Worm (Caenorhabditis elegans) whole organism, L1 larva: ENCODE data around the gene vha-11.

ENCODE experiments used
- C04F5.9 ChIP-seq: sonication (generic microtip); optimal IDR thresholded peaks from 2 replicates; lab custom pipeline; 2016; ENCODE audit warnings: missing genetic modification characterization, missing compliant biosample characterization
- F16B12.6 ChIP-seq: fragments of 150-350 bp; optimal IDR thresholded peaks from 2 replicates; lab custom pipeline; 2014; ENCODE audit warnings: missing biosample characterization, missing genetic modification characterization
- Y116A8C.19 ChIP-seq: sonication (generic microtip); optimal IDR thresholded peaks from 2 replicates; lab custom pipeline; 2016; ENCODE audit warnings: missing compliant biosample characterization, missing genetic modification characterization, borderline replicate concordance
- aly-2 ChIP-seq: fragments of 150-350 bp; optimal IDR thresholded peaks from 2 replicates; lab custom pipeline; 2014; ENCODE audit warnings: missing biosample characterization, missing genetic modification characterization
- ama-1 ChIP-seq: fragments of 150-350 bp; optimal IDR thresholded peaks from 2 replicates; lab custom pipeline; 2014
- ceh-63 ChIP-seq: fragments of 200-800 bp; sonication (Bioruptor generic); optimal IDR thresholded peaks from 2 replicates; lab custom pipeline; 2018; ENCODE audit warnings: mild to moderate bottlenecking, missing genetic modification characterization, missing compliant biosample characterization
- ceh-88 ChIP-seq: fragments of 200-800 bp; sonication (Bioruptor generic); IDR thresholded peaks from 2 replicates; pipeline ENCODE4 v1.3.6; 2022; ENCODE audit warnings: missing genetic modification characterization, missing compliant biosample characterization
- ceh-90 ChIP-seq: sonication (generic microtip); optimal IDR thresholded peaks from 2 replicates; lab custom pipeline; 2016; ENCODE audit warnings: missing genetic modification characterization, missing compliant biosample characterization
- ces-1 ChIP-seq: fragments of 150-350 bp; optimal IDR thresholded peaks from 2 replicates; lab custom pipeline; 2014; ENCODE audit warnings: missing biosample characterization, missing genetic modification reagents, missing genetic modification characterization
- dpl-1 ChIP-seq, 3 experiments: fragments of 150-350 bp in 2 of 3; sonication (generic microtip) in 1 of 3; optimal IDR thresholded peaks; 2 replicates each; lab custom pipeline; 2014 to 2017; ENCODE audit warnings: missing biosample characterization in 3 of 3, missing genetic modification characterization in 3 of 3, missing genetic modification reagents in 3 of 3
- dsc-1 ChIP-seq: sonication (generic microtip); optimal IDR thresholded peaks from 2 replicates; lab custom pipeline; 2016; ENCODE audit warnings: mild to moderate bottlenecking, missing genetic modification characterization, missing compliant biosample characterization
- efl-1 ChIP-seq, 4 experiments: fragments of 150-350 bp; optimal IDR thresholded peaks in 3 of 4; peaks in 1 of 4; 1 replicate in 1 of 4; 2 replicates in 3 of 4; lab custom pipeline; 2014; ENCODE audit warnings: missing biosample characterization in 2 of 4, missing genetic modification characterization in 2 of 4, missing genetic modification reagents in 2 of 4
- efl-3 ChIP-seq: fragments of 200-800 bp; sonication (Bioruptor generic); optimal IDR thresholded peaks from 2 replicates; lab custom pipeline; 2018; ENCODE audit warnings: mild to moderate bottlenecking, missing genetic modification characterization, missing compliant biosample characterization
- ets-5 ChIP-seq: fragments of 200-800 bp; sonication (Bioruptor generic); IDR thresholded peaks from 2 replicates; pipeline ENCODE4 v1.3.6; 2022; ENCODE audit warnings: missing genetic modification characterization, missing compliant biosample characterization
- fkh-10 ChIP-seq: sonication (generic microtip); optimal IDR thresholded peaks from 2 replicates; lab custom pipeline; 2017; ENCODE audit warnings: missing biosample characterization, missing genetic modification reagents, missing genetic modification characterization
- fkh-8 ChIP-seq: sonication (generic microtip); optimal IDR thresholded peaks from 2 replicates; lab custom pipeline; 2016; ENCODE audit warnings: mild to moderate bottlenecking, missing genetic modification characterization, missing compliant biosample characterization
- fos-1 ChIP-seq: fragments of 150-350 bp; optimal IDR thresholded peaks from 2 replicates; lab custom pipeline; 2014; ENCODE audit warnings: missing biosample characterization, missing genetic modification characterization
- grh-1 ChIP-seq: fragments of 200-800 bp; sonication (Bioruptor generic); IDR thresholded peaks from 2 replicates; pipeline ENCODE4 v1.3.6; 2022; ENCODE audit warnings: missing genetic modification reagents, missing genetic modification characterization, missing compliant biosample characterization
- hlh-4 ChIP-seq: sonication (generic microtip); optimal IDR thresholded peaks from 2 replicates; lab custom pipeline; 2016; ENCODE audit warnings: mild to moderate bottlenecking, missing genetic modification characterization, missing compliant biosample characterization
- hpl-2 ChIP-seq: fragments of 150-350 bp; optimal IDR thresholded peaks from 2 replicates; lab custom pipeline; 2014; ENCODE audit warnings: missing biosample characterization, missing genetic modification reagents, missing genetic modification characterization
- lin-13 ChIP-seq: fragments of 150-350 bp; optimal IDR thresholded peaks from 2 replicates; lab custom pipeline; 2014; ENCODE audit warnings: missing biosample characterization, missing genetic modification reagents, missing genetic modification characterization
- lin-35 ChIP-seq, 2 experiments: fragments of 150-350 bp; optimal IDR thresholded peaks; 2 replicates each; lab custom pipeline; 2014; ENCODE audit warnings: missing biosample characterization in 2 of 2, missing genetic modification characterization in 2 of 2, missing genetic modification reagents in 2 of 2
- lir-3 ChIP-seq: sonication (generic microtip); optimal IDR thresholded peaks from 2 replicates; lab custom pipeline; 2016; ENCODE audit warnings: mild to moderate bottlenecking, missing genetic modification characterization, moderate library complexity, missing compliant biosample characterization; ENCODE audit not compliant: poor library complexity
- lsy-2 ChIP-seq, 2 experiments: fragments of 150-350 bp; optimal IDR thresholded peaks; 2 replicates each; lab custom pipeline; 2014; ENCODE audit warnings: missing biosample characterization in 2 of 2, missing genetic modification characterization in 2 of 2
- mab-9 ChIP-seq: fragments of 200-800 bp; sonication (Bioruptor generic); IDR thresholded peaks from 2 replicates; pipeline ENCODE4 v1.3.6; 2022; ENCODE audit warnings: missing genetic modification reagents, missing genetic modification characterization, missing compliant biosample characterization
- mep-1 ChIP-seq: fragments of 150-350 bp; optimal IDR thresholded peaks from 2 replicates; lab custom pipeline; 2014; ENCODE audit warnings: missing biosample characterization, missing genetic modification characterization
- nhr-19 ChIP-seq: fragments of 200-800 bp; sonication (Bioruptor generic); conservative IDR thresholded peaks from 2 replicates; pipeline ENCODE4 v1.3.6; 2022; ENCODE audit warnings: missing genetic modification characterization, missing compliant biosample characterization
- nhr-237 ChIP-seq: fragments of 150-350 bp; optimal IDR thresholded peaks from 2 replicates; lab custom pipeline; 2014; ENCODE audit warnings: missing biosample characterization, missing genetic modification characterization
- nhr-28 ChIP-seq: fragments of 150-350 bp; optimal IDR thresholded peaks from 2 replicates; lab custom pipeline; 2014; ENCODE audit warnings: missing biosample characterization, missing genetic modification characterization
- nhr-47 ChIP-seq: sonication (generic microtip); optimal IDR thresholded peaks from 2 replicates; lab custom pipeline; 2016; ENCODE audit warnings: mild to moderate bottlenecking, missing genetic modification characterization, moderate library complexity, missing compliant biosample characterization
- nhr-71 ChIP-seq: sonication (generic microtip); optimal IDR thresholded peaks from 2 replicates; lab custom pipeline; 2016; ENCODE audit warnings: mild to moderate bottlenecking, missing genetic modification characterization, moderate library complexity, missing compliant biosample characterization
- nhr-77 ChIP-seq: fragments of 150-350 bp; optimal IDR thresholded peaks from 2 replicates; lab custom pipeline; 2014; ENCODE audit warnings: missing biosample characterization, missing genetic modification characterization
- nhr-85 ChIP-seq: sonication (generic microtip); peaks from one replicate; lab custom pipeline; 2016; ENCODE audit warnings: missing genetic modification characterization, inconsistent platforms, missing compliant biosample characterization
- nhr-90 ChIP-seq: sonication (generic microtip); optimal IDR thresholded peaks from 2 replicates; lab custom pipeline; 2016; ENCODE audit warnings: mild to moderate bottlenecking, missing genetic modification characterization, missing compliant biosample characterization; ENCODE audit not compliant: poor library complexity
- pax-3 ChIP-seq: fragments of 200-800 bp; sonication (Bioruptor generic); optimal IDR thresholded peaks from 2 replicates; lab custom pipeline; 2018; ENCODE audit warnings: mild to moderate bottlenecking, missing genetic modification characterization, moderate library complexity, missing compliant biosample characterization
- rnt-1 ChIP-seq: sonication (generic microtip); optimal IDR thresholded peaks from 2 replicates; lab custom pipeline; 2016; ENCODE audit warnings: mild to moderate bottlenecking, missing genetic modification characterization, moderate library complexity, missing compliant biosample characterization
- skn-1 ChIP-seq: fragments of 150-350 bp; optimal IDR thresholded peaks from 2 replicates; lab custom pipeline; 2014; ENCODE audit warnings: missing biosample characterization, missing genetic modification characterization
- snpc-4 ChIP-seq: fragments of 150-350 bp; optimal IDR thresholded peaks from 2 replicates; lab custom pipeline; 2014; ENCODE audit warnings: missing biosample characterization, missing genetic modification characterization
- sox-4 ChIP-seq: sonication (generic microtip); optimal IDR thresholded peaks from 2 replicates; lab custom pipeline; 2016; ENCODE audit warnings: missing genetic modification characterization, missing compliant biosample characterization
- unc-130 ChIP-seq: fragments of 150-350 bp; optimal IDR thresholded peaks from 2 replicates; lab custom pipeline; 2017; ENCODE audit warnings: missing biosample characterization, missing genetic modification characterization, inconsistent platforms
- unc-86 ChIP-seq: sonication (generic microtip); optimal IDR thresholded peaks from 2 replicates; lab custom pipeline; 2016; ENCODE audit warnings: missing genetic modification characterization, missing compliant biosample characterization
- vab-15 ChIP-seq: sonication (generic microtip); optimal IDR thresholded peaks from 2 replicates; lab custom pipeline; 2017; ENCODE audit warnings: missing genotype, mild to moderate bottlenecking, missing genetic modification characterization, missing compliant biosample characterization
- xbp-1 ChIP-seq: sonication (generic microtip); optimal IDR thresholded peaks from 2 replicates; lab custom pipeline; 2016; ENCODE audit warnings: missing genetic modification characterization, missing compliant biosample characterization
- ztf-11 ChIP-seq, 2 experiments: sonication (generic microtip); optimal IDR thresholded peaks; 2 replicates each; lab custom pipeline; 2016 to 2017; ENCODE audit warnings: missing genetic modification characterization in 2 of 2, missing biosample characterization in 1 of 2, missing compliant biosample characterization in 1 of 2

vha-11 gene

DNA sequence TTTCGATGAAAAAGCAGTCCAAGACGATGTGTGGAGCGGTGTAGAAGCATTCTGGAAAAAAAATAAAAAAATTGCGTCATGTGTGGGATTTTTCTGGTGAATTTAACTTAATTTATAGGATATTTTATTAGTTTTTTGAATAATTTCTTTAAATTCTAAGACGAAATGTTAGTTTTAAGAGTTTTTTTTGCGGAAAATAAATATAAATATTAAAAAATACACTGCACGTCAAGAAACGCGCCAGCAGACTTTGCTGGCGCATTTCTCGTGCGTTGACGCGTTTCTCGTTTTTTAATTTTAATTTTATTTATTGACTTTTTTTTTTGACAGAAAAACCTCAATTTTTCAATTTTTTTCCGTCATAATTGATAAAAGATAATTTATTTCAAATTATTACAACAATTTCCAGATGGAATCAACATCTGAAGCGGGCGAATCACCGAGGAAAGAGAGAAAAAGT, 34.5 kb upstream of the vha-11 start, which contains the start of the genes ppgn-1 and tftc-1 (continued):
- TF ChIP-seq grh-1 (GFP tag; lab: Robert Waterston, UW) (peak; percentile 30; the same call in 1 of the 2 replicates), snpc-4 (peak; percentile 51), ces-1 (GFP tag; lab: Kevin White, UChicago) (no peak), mab-9 (GFP tag; lab: Robert Waterston, UW) (no peak), efl-3 (GFP tag; lab: Kevin White, UChicago) (no peak), lin-35 (GFP tag; optimal IDR thresholded peaks at IDR 0.05; lab: Kevin White, UChicago) (peak; percentile 63), fkh-8 (tag; lab: Kevin White, UChicago) (peak; percentile 5), lir-3 (tag; lab: Kevin White, UChicago) (no peak), vab-15 (no peak), ceh-88 (no peak), dpl-1 (GFP tag; optimal IDR thresholded peaks at IDR 0.05; lab: Kevin White, UChicago) (peak; percentile 40 to 72 (median 71)), nhr-90 (peak; percentile 80), nhr-77 (tag; lab: Kevin White, UChicago) (no peak), nhr-28 (tag; lab: Kevin White, UChicago) (no peak), mep-1 (tag; lab: Kevin White, UChicago) (peak; percentile 92), F16B12.6 (tag; lab: Kevin White, UChicago) (peak; percentile 42), ztf-11 (tag; optimal IDR thresholded peaks at IDR 0.05; lab: Kevin White, UChicago) (peak in 1 of 2 experiments; percentile 33), sox-4 (tag; lab: Kevin White, UChicago) (peak; percentile 58), nhr-71 (tag; lab: Kevin White, UChicago) (no peak), lin-13 (GFP tag; lab: Kevin White, UChicago) (peak; percentile 34), ceh-90 (no peak), unc-86 (tag; lab: Kevin White, UChicago) (peak; percentile 65), hpl-2 (GFP tag; lab: Kevin White, UChicago) (no peak), pax-3 (tag; lab: Kevin White, UChicago) (no peak), ama-1 (no peak), unc-130 (tag; lab: Kevin White, UChicago) (peak; percentile 38), xbp-1 (tag; lab: Kevin White, UChicago) (peak; percentile 76), hlh-4 (tag; lab: Kevin White, UChicago) (no peak), nhr-47 (tag; lab: Kevin White, UChicago) (peak; percentile 86), nhr-237 (tag; lab: Kevin White, UChicago) (no peak), fos-1 (tag; lab: Kevin White, UChicago) (peak; percentile 21), ets-5 (GFP tag; lab: Robert Waterston, UW) (no peak), Y116A8C.19 (no peak), skn-1 (tag; lab: Kevin White, UChicago) (peak; percentile 67), nhr-19 (peak; percentile 70)

DNA sequence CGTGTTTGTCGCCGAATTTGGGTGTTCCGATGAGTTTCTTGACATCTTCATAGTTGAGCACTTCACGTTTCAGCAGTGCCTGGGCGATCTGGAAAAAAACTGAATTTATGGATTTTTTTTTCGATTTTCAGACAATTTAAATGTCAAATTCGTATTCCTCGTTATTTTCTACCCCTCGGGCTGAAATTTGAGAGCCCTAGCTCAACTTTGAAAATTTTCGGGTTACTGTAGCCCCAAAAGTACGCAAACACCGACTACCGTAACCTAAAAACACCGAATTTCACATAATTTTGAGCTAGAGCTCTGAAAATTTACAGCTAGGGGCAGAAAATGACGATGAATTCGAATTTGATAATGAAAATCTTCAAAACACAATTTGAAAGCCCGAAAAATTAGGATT, 19.6 kb upstream of the vha-11 start:
- TF ChIP-seq fkh-10 (GFP tag; lab: Kevin White, UChicago), result no peak
- no peak for TF ChIP-seq hpl-2 (GFP tag; lab: Kevin White, UChicago)
- TF ChIP-seq ceh-88, result no peak
- TF ChIP-seq nhr-85 (tag; lab: Kevin White, UChicago), result peak; percentile 39
- no peak for TF ChIP-seq aly-2 (tag; lab: Kevin White, UChicago)
- peak; percentile 16 to 33 for TF ChIP-seq lsy-2 (tag; optimal IDR thresholded peaks at IDR 0.05; lab: Kevin White, UChicago)
- TF ChIP-seq mep-1 (tag; lab: Kevin White, UChicago), result no peak

DNA sequence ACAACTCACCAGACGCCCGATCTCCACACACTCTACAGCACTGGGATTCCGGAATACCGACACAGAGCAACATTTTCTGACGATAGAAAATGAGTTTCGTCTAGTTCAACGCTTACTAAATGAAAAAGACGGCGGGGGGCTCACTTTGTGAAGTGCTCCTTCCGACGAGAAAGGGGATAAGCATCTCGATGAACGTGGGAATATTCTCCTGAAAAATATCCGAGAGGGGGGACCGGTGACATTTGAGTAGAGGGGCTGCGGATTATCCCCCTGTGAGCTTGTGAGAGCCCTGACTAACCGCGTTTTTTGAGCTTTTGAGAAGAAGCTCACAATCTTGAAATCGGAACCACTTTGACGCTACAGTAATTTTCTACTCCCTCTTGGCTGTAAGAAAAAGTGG, 15.2 kb upstream of the vha-11 start, which contains the start of gene nhr-236:
Gene nhr-236 (minus strand): TSS at position 101 of the 400 bp plus-strand sequence.
- no peak for TF ChIP-seq ceh-88
- TF ChIP-seq C04F5.9 (tag; lab: Kevin White, UChicago), result no peak
- no peak for TF ChIP-seq pax-3 (tag; lab: Kevin White, UChicago)
- no peak for TF ChIP-seq efl-1 (optimal IDR thresholded peaks at IDR 0.05; lab: Kevin White, UChicago)
- peak in 1 of 2 experiments; percentile 40 for TF ChIP-seq efl-1 (GFP tag; optimal IDR thresholded peaks at IDR 0.05 in 1 of 2; lab: Kevin White, UChicago)
- TF ChIP-seq dsc-1 (tag; lab: Kevin White, UChicago), result no peak
- no peak for TF ChIP-seq rnt-1 (tag; lab: Kevin White, UChicago)
- TF ChIP-seq ceh-63, result no peak
- no peak for TF ChIP-seq vab-15
